Fruit fly (Drosophila melanogaster): ENCODE data around the gene Yp3.

Gene Yp3

DNA sequence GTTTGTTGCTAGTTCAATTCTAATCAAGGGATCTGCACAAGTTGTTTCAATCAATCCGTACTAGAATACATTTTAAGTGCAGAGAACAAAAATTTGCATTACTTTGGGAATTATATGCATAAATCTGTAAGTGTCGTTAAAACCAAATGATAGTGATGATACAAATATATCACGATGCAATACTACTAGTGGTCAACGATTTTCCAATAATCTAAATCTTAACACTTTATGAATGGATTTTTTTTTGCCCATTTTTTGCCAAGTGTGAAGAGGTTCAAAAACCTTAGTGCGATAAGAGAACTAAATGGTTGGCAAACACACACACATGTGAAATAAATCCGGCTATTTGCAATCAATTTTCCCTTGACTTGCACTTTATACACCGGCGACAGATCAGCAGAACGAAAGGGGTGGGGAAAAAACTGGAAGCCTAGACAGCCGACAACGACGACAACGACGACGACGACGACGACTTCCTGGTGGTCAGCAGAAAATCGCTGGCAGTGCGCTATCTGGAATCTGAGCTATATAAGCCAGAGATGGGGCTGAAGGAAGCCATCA lies at the start of gene Yp3:
Yp3 (plus strand) TSS at position 558 of the 561 bp plus-strand sequence.
- TF ChIP-seq CG17801 (GFP tag; optimal IDR thresholded peaks at IDR 0.05; ENCODE audit: partially characterized antibody): peak; percentile 53

DNA sequence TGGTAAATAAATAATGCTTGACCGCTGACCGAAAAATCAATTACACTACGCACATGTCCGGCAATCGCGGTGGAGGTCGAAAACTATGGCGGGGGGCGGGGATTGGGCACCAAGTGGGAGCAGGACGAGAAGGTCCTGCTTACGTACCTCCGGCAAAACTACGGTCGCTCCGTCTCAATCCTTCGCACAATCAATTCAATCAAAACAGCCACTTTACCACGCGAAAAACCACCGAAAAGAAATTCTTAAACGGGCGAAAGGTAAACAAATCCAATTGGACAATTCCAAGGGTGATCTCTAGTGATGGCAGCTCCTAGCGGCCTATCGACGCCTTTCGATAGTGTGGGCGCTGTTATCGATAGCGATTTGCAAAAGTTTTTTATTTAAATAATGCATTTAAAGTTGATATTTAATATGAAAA lies 41.4 kb upstream of the Yp3 start, which contains the start of gene Nadsyn:
Nadsyn (minus strand) TSS at position 304 of the 421 bp plus-strand sequence.
- peak; percentile 28 for TF ChIP-seq CG17801 (GFP tag; optimal IDR thresholded peaks at IDR 0.05; ENCODE audit: partially characterized antibody)

- TF ChIP-seq CG17801 (GFP tag; optimal IDR thresholded peaks at IDR 0.05; ENCODE audit: partially characterized antibody): peak; percentile 38
Measured at dm6 chrX:13721934-13722333, 37.4 kb upstream of the Yp3 start, which contains the start of the genes Mrgn1 and mus101. Gene Mrgn1 (minus strand): TSS chrX:13721977. Gene mus101 (plus strand): TSS chrX:13722246.

dm6 chrX:13734866-13735265 lies 24.5 kb upstream of the Yp3 start:
- TF ChIP-seq CG17801 (GFP tag; optimal IDR thresholded peaks at IDR 0.05; ENCODE audit: partially characterized antibody): peak; percentile 82

DNA sequence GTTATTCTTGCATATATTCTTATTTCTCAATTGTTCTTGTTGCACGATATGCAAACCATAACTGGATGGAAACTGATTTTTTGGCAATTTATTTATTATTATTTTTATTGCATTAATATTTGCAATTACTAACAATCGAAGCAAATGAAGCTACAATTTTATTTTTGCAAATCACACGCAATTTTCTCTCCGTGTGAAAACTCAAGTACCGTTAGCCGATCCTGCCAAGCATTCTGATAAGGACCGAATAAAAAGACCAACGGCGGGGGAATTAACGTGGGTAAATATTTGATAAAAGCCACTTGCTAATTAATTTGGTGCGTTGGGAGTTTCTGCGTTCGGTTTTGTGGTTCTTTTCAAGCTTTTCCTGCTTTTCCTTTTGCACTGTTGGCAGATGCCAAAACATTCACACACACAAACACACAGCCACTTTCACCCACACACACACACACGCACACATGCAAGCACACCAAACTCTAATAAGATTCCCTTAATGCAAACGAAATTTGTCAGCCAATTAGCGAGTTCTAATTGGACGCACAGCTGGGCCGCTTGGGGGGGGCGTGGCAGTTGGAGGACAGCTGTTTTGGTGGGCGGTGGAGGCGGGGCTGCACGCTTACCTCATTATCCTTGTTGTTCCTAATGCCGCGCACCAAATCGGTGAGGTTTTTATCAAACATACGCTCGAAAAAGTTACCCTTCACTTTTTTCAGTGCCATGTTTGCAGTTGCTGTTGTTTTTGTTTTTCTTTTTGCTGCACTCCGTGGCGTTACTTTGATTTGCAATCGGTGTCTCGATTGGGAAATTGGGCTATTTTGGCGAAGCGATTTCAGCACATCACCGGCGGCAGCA lies 23.8 kb upstream of the Yp3 start:
- TF ChIP-seq CG17801 (GFP tag; optimal IDR thresholded peaks at IDR 0.05; ENCODE audit: partially characterized antibody): no peak

dm6 chrX:13736174-13736482 lies 23.2 kb upstream of the Yp3 start, which contains the start of gene g:
Gene g (minus strand): TSS chrX:13736278.
- no peak for TF ChIP-seq CG17801 (GFP tag; optimal IDR thresholded peaks at IDR 0.05; ENCODE audit: partially characterized antibody)

DNA sequence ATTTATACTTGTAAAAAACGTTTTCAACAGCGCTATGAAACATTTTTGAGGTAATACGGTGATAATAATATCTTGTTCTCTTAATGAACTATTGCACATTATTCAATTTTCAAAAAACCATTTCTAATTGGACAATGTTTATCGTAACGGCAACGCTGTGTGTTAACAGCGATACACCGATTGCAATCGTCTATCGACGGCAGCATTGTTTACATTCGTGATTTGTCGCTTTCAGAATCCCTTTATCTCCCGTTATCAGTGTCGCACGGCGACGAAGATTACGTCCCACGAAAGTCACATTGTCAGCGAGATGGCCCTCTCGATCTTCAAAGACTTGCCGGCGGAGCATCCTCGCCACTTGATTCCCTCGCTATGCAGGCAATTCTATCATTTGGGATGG lies 21.4 kb upstream of the Yp3 start, which contains the start of gene CG11134:
CG11134 (plus strand) TSS at position 4 of the 400 bp plus-strand sequence.
- no peak for TF ChIP-seq CG17801 (GFP tag; optimal IDR thresholded peaks at IDR 0.05; ENCODE audit: partially characterized antibody)

dm6 chrX:13739411-13739888 lies 19.9 kb upstream of the Yp3 start, which contains the start of gene CG11151:
Gene CG11151 (plus strand): TSS chrX:13739744.
- TF ChIP-seq CG17801 (GFP tag; optimal IDR thresholded peaks at IDR 0.05; ENCODE audit: partially characterized antibody): peak; percentile 98

- TF ChIP-seq CG17801 (GFP tag; optimal IDR thresholded peaks at IDR 0.05; ENCODE audit: partially characterized antibody): peak; percentile 87
Measured at dm6 chrX:13740062-13740461, 19.3 kb upstream of the Yp3 start.

- no peak for TF ChIP-seq CG17801 (GFP tag; optimal IDR thresholded peaks at IDR 0.05; ENCODE audit: partially characterized antibody)
Measured at dm6 chrX:13740992-13741391, 18.4 kb upstream of the Yp3 start.

dm6 chrX:13744599-13745052 lies 14.7 kb upstream of the Yp3 start, which contains the start of gene Grip91:
Gene Grip91 (minus strand): TSS chrX:13744683.
- TF ChIP-seq CG17801 (GFP tag; optimal IDR thresholded peaks at IDR 0.05; ENCODE audit: partially characterized antibody): peak; percentile 11

dm6 chrX:13747052-13747451 lies 12.3 kb upstream of the Yp3 start:
- no peak for TF ChIP-seq CG17801 (GFP tag; optimal IDR thresholded peaks at IDR 0.05; ENCODE audit: partially characterized antibody)

dm6 chrX:13747635-13748467 lies 11.5 kb upstream of the Yp3 start:
- peak; percentile 91 for TF ChIP-seq CG17801 (GFP tag; optimal IDR thresholded peaks at IDR 0.05; ENCODE audit: partially characterized antibody)

DNA sequence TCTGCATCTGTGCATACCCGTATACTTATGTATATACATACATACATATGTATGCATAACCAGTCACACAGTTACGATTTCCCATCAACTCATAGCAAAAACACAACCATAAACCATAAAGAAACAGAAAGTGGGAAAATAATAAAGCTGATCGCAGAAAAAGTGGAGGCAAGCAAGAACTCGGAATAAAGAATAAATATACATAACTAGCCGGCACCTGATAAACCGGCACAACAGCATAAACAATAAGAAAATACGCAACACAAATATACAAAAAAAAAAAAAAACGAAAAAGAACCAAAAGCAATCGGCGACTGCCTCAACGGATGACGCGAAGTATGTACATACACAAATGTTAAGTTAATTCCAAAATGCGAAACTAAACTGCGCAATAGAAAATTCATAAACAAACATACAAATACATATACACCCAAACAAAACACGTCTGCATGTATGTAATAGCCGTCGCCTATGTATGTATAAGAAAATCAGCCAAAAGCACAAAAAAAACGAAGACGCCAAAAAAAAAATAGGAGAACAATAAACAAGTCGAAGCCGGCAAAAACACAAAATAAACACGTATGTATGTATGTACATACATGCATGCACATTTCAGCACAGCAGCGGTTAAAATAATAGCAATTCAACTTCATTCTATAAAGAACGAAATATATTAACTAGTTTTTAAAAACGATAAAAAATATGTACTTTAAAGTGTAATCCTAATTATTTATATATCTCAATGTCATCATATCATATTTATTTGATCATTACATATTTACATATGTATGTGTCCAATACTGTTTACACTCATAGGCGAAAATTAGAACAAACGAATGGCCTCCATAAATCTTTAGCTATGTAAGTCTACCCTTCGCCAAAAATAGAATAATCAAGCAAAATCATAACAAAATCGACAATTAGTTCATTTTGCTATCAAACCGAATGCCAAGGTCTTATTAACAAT lies 10.2 kb upstream of the Yp3 start:
- TF ChIP-seq CG17801 (GFP tag; optimal IDR thresholded peaks at IDR 0.05; ENCODE audit: partially characterized antibody): peak; percentile 53

Data from ovary, adult (tissue).